Worm (Caenorhabditis elegans) whole organism, L3 larva: ENCODE results near the gene fmo-3.

Experiments
- R02D3.7 ChIP-seq: fragments of 150-350 bp; optimal IDR thresholded peaks from 2 replicates; lab custom pipeline; 2014; ENCODE audit warnings: missing biosample characterization, missing genetic modification characterization
- ZK546.5 ChIP-seq: sonication (generic microtip); optimal IDR thresholded peaks from 2 replicates; lab custom pipeline; 2017; ENCODE audit warnings: missing biosample characterization, missing genetic modification characterization
- aly-2 ChIP-seq: fragments of 150-350 bp; optimal IDR thresholded peaks from 2 replicates; lab custom pipeline; 2014; ENCODE audit warnings: missing biosample characterization, missing genetic modification characterization
- ceh-16 ChIP-seq: sonication (generic microtip); optimal IDR thresholded peaks from 2 replicates; lab custom pipeline; 2017; ENCODE audit warnings: missing biosample characterization, missing genetic modification characterization
- ceh-82 ChIP-seq: fragments of 150-350 bp; optimal IDR thresholded peaks from 2 replicates; lab custom pipeline; 2014; ENCODE audit warnings: missing biosample characterization, missing genetic modification characterization
- elt-3 ChIP-seq, 3 experiments: fragments of 150-350 bp in 1 of 3; sonication (generic microtip) in 2 of 3; optimal IDR thresholded peaks; 2 replicates in 2 of 3; 4 replicates in 1 of 3; lab custom pipeline; 2014 to 2017; ENCODE audit warnings: missing biosample characterization in 3 of 3, missing genetic modification characterization in 3 of 3
- eor-1 ChIP-seq, 2 experiments: fragments of 150-350 bp; optimal IDR thresholded peaks; 2 replicates each; lab custom pipeline; 2014 to 2018; ENCODE audit warnings: missing biosample characterization in 2 of 2, missing genetic modification characterization in 2 of 2
- fkh-10 ChIP-seq: sonication (generic microtip); optimal IDR thresholded peaks from 2 replicates; lab custom pipeline; 2017; ENCODE audit warnings: missing biosample characterization, missing genetic modification reagents, missing genetic modification characterization
- nhr-12 ChIP-seq: fragments of 150-350 bp; optimal IDR thresholded peaks from 2 replicates; lab custom pipeline; 2014; ENCODE audit warnings: missing biosample characterization, missing genetic modification characterization
- nhr-76 ChIP-seq: fragments of 150-350 bp; sonication (generic microtip); optimal IDR thresholded peaks from 5 replicates; lab custom pipeline; 2014; ENCODE audit warnings: missing biosample characterization, missing genetic modification characterization
- pqm-1 ChIP-seq: fragments of 150-350 bp; optimal IDR thresholded peaks from 2 replicates; lab custom pipeline; 2017; ENCODE audit warnings: missing biosample characterization, missing genetic modification characterization, inconsistent platforms
- snpc-4 ChIP-seq: fragments of 150-350 bp; optimal IDR thresholded peaks from 2 replicates; lab custom pipeline; 2014; ENCODE audit warnings: missing biosample characterization, missing genetic modification characterization

DNA sequence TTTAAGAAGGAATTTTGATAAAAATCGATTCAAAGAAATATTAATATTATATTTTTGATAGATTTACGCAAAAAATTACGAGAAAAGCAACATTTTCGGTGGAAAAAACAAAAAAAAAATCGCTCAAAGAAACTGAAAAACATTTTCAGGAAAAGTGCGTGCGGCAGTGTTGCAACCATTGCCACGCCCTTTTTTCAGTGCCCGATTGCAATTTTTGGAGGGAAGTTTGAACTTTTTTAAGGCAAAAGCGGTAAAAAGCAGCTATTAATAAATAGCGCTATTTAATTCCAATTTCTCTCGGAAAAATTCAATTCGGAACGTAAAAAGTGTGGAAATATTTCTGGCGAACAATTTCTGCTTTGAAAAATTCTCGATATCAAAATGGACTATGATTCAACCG, 26.6 kb downstream of the fmo-3 start:
- TF ChIP-seq nhr-76 (tag; lab: Kevin White, UChicago) (no peak), ZK546.5 (tag; lab: Kevin White, UChicago) (no peak), elt-3 (tag; optimal IDR thresholded peaks at IDR 0.05; lab: Kevin White, UChicago) (no peak), fkh-10 (no peak), ceh-82 (tag; lab: Kevin White, UChicago) (no peak), pqm-1 (tag; lab: Kevin White, UChicago) (no peak), eor-1 (tag; optimal IDR thresholded peaks at IDR 0.05; lab: Kevin White, UChicago) (no peak), aly-2 (tag; lab: Kevin White, UChicago) (no peak), ceh-16 (tag; lab: Kevin White, UChicago) (no peak), snpc-4 (tag; lab: Kevin White, UChicago) (no peak), nhr-12 (tag; lab: Kevin White, UChicago) (no peak), R02D3.7 (tag; lab: Kevin White, UChicago) (no peak)
